Worm (Caenorhabditis elegans) whole organism, L2 larva: ENCODE results near the gene R144.11.

ENCODE experiments used
- C34F6.9 ChIP-seq: fragments of 150-350 bp; optimal IDR thresholded peaks from 2 replicates; lab custom pipeline; 2014; ENCODE audit warnings: missing biosample characterization, missing genetic modification characterization
- F13H6.1 ChIP-seq: sonication (generic microtip); optimal IDR thresholded peaks from 2 replicates; lab custom pipeline; 2016; ENCODE audit warnings: missing genetic modification characterization, missing compliant biosample characterization
- R02D3.7 ChIP-seq: fragments of 150-350 bp; optimal IDR thresholded peaks from 2 replicates; lab custom pipeline; 2014; ENCODE audit warnings: missing biosample characterization, missing genetic modification characterization
- Y55F3AM.14 ChIP-seq: fragments of 200-800 bp; sonication (Bioruptor generic); optimal IDR thresholded peaks from 2 replicates; lab custom pipeline; 2018; ENCODE audit warnings: mild to moderate bottlenecking, missing genetic modification characterization, missing compliant biosample characterization
- ZK546.5 ChIP-seq: sonication (generic microtip); optimal IDR thresholded peaks from 2 replicates; lab custom pipeline; 2017; ENCODE audit warnings: missing biosample characterization, missing genetic modification characterization
- alr-1 ChIP-seq: fragments of 150-350 bp; optimal IDR thresholded peaks from 2 replicates; lab custom pipeline; 2014; ENCODE audit warnings: missing biosample characterization, missing genetic modification characterization
- aly-2 ChIP-seq: fragments of 150-350 bp; optimal IDR thresholded peaks from 2 replicates; lab custom pipeline; 2014; ENCODE audit warnings: missing biosample characterization, missing genetic modification characterization
- ama-1 ChIP-seq: fragments of 150-350 bp; optimal IDR thresholded peaks from 2 replicates; lab custom pipeline; 2018; ENCODE audit warnings: inconsistent platforms
- blmp-1 ChIP-seq: sonication (generic microtip); optimal IDR thresholded peaks from 2 replicates; lab custom pipeline; 2017; ENCODE audit warnings: missing genetic modification characterization, mild to moderate bottlenecking, missing compliant biosample characterization, antibody characterized with exemption, moderate library complexity; ENCODE audit not compliant: insufficient read depth
- ceh-16 ChIP-seq: fragments of 150-350 bp; optimal IDR thresholded peaks from 2 replicates; lab custom pipeline; 2014; ENCODE audit warnings: missing biosample characterization, missing genetic modification characterization
- ceh-82 ChIP-seq: fragments of 150-350 bp; optimal IDR thresholded peaks from 2 replicates; lab custom pipeline; 2014; ENCODE audit warnings: missing biosample characterization, missing genetic modification characterization
- crh-2 ChIP-seq: sonication (generic microtip); optimal IDR thresholded peaks from 2 replicates; lab custom pipeline; 2017; ENCODE audit warnings: missing biosample characterization, missing genetic modification characterization
- dmd-4 ChIP-seq: sonication (generic microtip); optimal IDR thresholded peaks from 2 replicates; lab custom pipeline; 2017; ENCODE audit warnings: missing biosample characterization, missing genetic modification characterization
- egl-27 ChIP-seq: sonication (generic microtip); optimal IDR thresholded peaks from 3 replicates; lab custom pipeline; 2017; ENCODE audit warnings: missing biosample characterization, missing genetic modification reagents, missing genetic modification characterization
- elt-1 ChIP-seq: fragments of 150-350 bp; optimal IDR thresholded peaks from 2 replicates; lab custom pipeline; 2014; ENCODE audit warnings: missing biosample characterization, missing genetic modification characterization
- elt-3 ChIP-seq: sonication (generic microtip); optimal IDR thresholded peaks from 2 replicates; lab custom pipeline; 2017; ENCODE audit warnings: missing biosample characterization, missing genetic modification characterization
- fos-1 ChIP-seq: fragments of 150-350 bp; optimal IDR thresholded peaks from 2 replicates; lab custom pipeline; 2014; ENCODE audit warnings: missing biosample characterization, missing genetic modification characterization
- gmeb-1 ChIP-seq: fragments of 150-350 bp; optimal IDR thresholded peaks from 2 replicates; lab custom pipeline; 2014; ENCODE audit warnings: missing biosample characterization, missing genetic modification characterization
- lin-11 ChIP-seq: fragments of 150-350 bp; sonication (generic microtip); optimal IDR thresholded peaks from 2 replicates; lab custom pipeline; 2014; ENCODE audit warnings: missing biosample characterization, missing genetic modification characterization, inconsistent platforms, mixed read lengths
- lin-13 ChIP-seq: fragments of 150-350 bp; optimal IDR thresholded peaks from 2 replicates; lab custom pipeline; 2014; ENCODE audit warnings: missing biosample characterization, missing genetic modification reagents, missing genetic modification characterization
- lin-39 ChIP-seq: fragments of 150-350 bp; optimal IDR thresholded peaks from 2 replicates; lab custom pipeline; 2014; ENCODE audit warnings: missing biosample characterization, missing genetic modification reagents, missing genetic modification characterization
- lsy-2 ChIP-seq, 2 experiments: fragments of 150-350 bp in 1 of 2; sonication (generic microtip) in 1 of 2; optimal IDR thresholded peaks; 2 replicates each; lab custom pipeline; 2014 to 2017; ENCODE audit warnings: missing biosample characterization in 2 of 2, missing genetic modification characterization in 2 of 2
- mab-5 ChIP-seq: fragments of 150-350 bp; optimal IDR thresholded peaks from 2 replicates; lab custom pipeline; 2014; ENCODE audit warnings: missing biosample characterization, missing genetic modification characterization
- mbf-1 ChIP-seq: sonication (generic microtip); optimal IDR thresholded peaks from 2 replicates; lab custom pipeline; 2017; ENCODE audit warnings: missing biosample characterization, missing genetic modification characterization
- mdl-1 ChIP-seq, 2 experiments: fragments of 150-350 bp in 1 of 2; sonication (generic microtip) in 1 of 2; optimal IDR thresholded peaks; 2 replicates each; lab custom pipeline; 2017; ENCODE audit warnings: missing biosample characterization in 2 of 2, missing genetic modification characterization in 2 of 2
- nhr-10 ChIP-seq: sonication (generic microtip); optimal IDR thresholded peaks from 2 replicates; lab custom pipeline; 2017; ENCODE audit warnings: missing biosample characterization, missing genetic modification characterization
- nhr-11 ChIP-seq: fragments of 150-350 bp; optimal IDR thresholded peaks from 2 replicates; lab custom pipeline; 2014; ENCODE audit warnings: missing biosample characterization, missing genetic modification characterization
- nhr-12 ChIP-seq: fragments of 150-350 bp; optimal IDR thresholded peaks from 2 replicates; lab custom pipeline; 2014; ENCODE audit warnings: missing biosample characterization, missing genetic modification characterization
- nhr-129 ChIP-seq: fragments of 150-350 bp; optimal IDR thresholded peaks from 2 replicates; lab custom pipeline; 2014; ENCODE audit warnings: missing biosample characterization, missing genetic modification characterization
- nhr-21 ChIP-seq: fragments of 150-350 bp; optimal IDR thresholded peaks from 2 replicates; lab custom pipeline; 2014; ENCODE audit warnings: missing biosample characterization, missing genetic modification characterization
- nhr-23 ChIP-seq: fragments of 150-350 bp; optimal IDR thresholded peaks from 2 replicates; lab custom pipeline; 2014; ENCODE audit warnings: missing biosample characterization, missing genetic modification reagents, missing genetic modification characterization
- nhr-237 ChIP-seq: fragments of 150-350 bp; optimal IDR thresholded peaks from 2 replicates; lab custom pipeline; 2014; ENCODE audit warnings: missing biosample characterization, missing genetic modification characterization
- nhr-25 ChIP-seq: fragments of 150-350 bp; sonication (generic microtip); optimal IDR thresholded peaks from 3 replicates; lab custom pipeline; 2014; ENCODE audit warnings: missing biosample characterization, missing genetic modification characterization
- nhr-6 ChIP-seq: fragments of 150-350 bp; optimal IDR thresholded peaks from 2 replicates; lab custom pipeline; 2014; ENCODE audit warnings: missing biosample characterization, missing genetic modification characterization
- nhr-77 ChIP-seq: fragments of 150-350 bp; optimal IDR thresholded peaks from 2 replicates; lab custom pipeline; 2014; ENCODE audit warnings: missing biosample characterization, missing genetic modification characterization
- peb-1 ChIP-seq: fragments of 150-350 bp; optimal IDR thresholded peaks from 2 replicates; lab custom pipeline; 2014; ENCODE audit warnings: missing biosample characterization, missing genetic modification characterization
- sem-4 ChIP-seq: fragments of 150-350 bp; optimal IDR thresholded peaks from 2 replicates; lab custom pipeline; 2014; ENCODE audit warnings: missing biosample characterization, missing genetic modification reagents, missing genetic modification characterization
- skn-1 ChIP-seq: sonication (generic microtip); optimal IDR thresholded peaks from 2 replicates; lab custom pipeline; 2017; ENCODE audit warnings: missing biosample characterization, missing genetic modification characterization
- sma-3 ChIP-seq: sonication (generic microtip); optimal IDR thresholded peaks from 2 replicates; lab custom pipeline; 2016; ENCODE audit warnings: missing genetic modification reagents, missing genetic modification characterization, missing compliant biosample characterization
- sma-9 ChIP-seq, 2 experiments: fragments of 150-350 bp in 1 of 2; sonication (generic microtip) in 1 of 2; optimal IDR thresholded peaks; 2 replicates each; lab custom pipeline; 2014 to 2016; ENCODE audit warnings: missing genetic modification characterization in 2 of 2, mild to moderate bottlenecking in 1 of 2, missing biosample characterization in 1 of 2, missing compliant biosample characterization in 1 of 2, missing genetic modification reagents in 1 of 2, moderate library complexity in 1 of 2
- snpc-4 ChIP-seq: fragments of 150-350 bp; optimal IDR thresholded peaks from 2 replicates; lab custom pipeline; 2014; ENCODE audit warnings: missing biosample characterization, missing genetic modification characterization
- unc-39 ChIP-seq: fragments of 150-350 bp; optimal IDR thresholded peaks from 2 replicates; lab custom pipeline; 2014; ENCODE audit warnings: missing biosample characterization, missing genetic modification characterization
- unc-55 ChIP-seq: fragments of 150-350 bp; sonication (generic microtip); optimal IDR thresholded peaks from 3 replicates; lab custom pipeline; 2014; ENCODE audit warnings: missing biosample characterization, missing genetic modification reagents, missing genetic modification characterization
- unc-62 ChIP-seq: fragments of 150-350 bp; optimal IDR thresholded peaks from 2 replicates; lab custom pipeline; 2014; ENCODE audit warnings: missing biosample characterization, missing genetic modification reagents, missing genetic modification characterization
- zag-1 ChIP-seq: fragments of 150-350 bp; optimal IDR thresholded peaks from 2 replicates; lab custom pipeline; 2014; ENCODE audit warnings: missing biosample characterization, missing genetic modification characterization
- ztf-1 ChIP-seq: fragments of 200-800 bp; sonication (Bioruptor generic); conservative IDR thresholded peaks from 2 replicates; pipeline ENCODE4 v1.3.6; 2022; ENCODE audit warnings: missing genetic modification characterization, missing compliant biosample characterization
- ztf-11 ChIP-seq: sonication (generic microtip); optimal IDR thresholded peaks from 2 replicates; lab custom pipeline; 2017; ENCODE audit warnings: missing biosample characterization, missing genetic modification characterization
- ztf-4 ChIP-seq: fragments of 150-350 bp; optimal IDR thresholded peaks from 2 replicates; lab custom pipeline; 2014; ENCODE audit warnings: missing biosample characterization, missing genetic modification characterization

R144.11 gene

ce11 chrIII:4962886-4963285 is 45.7 kb downstream of the R144.11 start, which contains the start of gene C27F2.9:
Gene C27F2.9, minus strand, starts transcription at chrIII:4963044.
- TF ChIP-seq lin-39 (tag; lab: Kevin White, UChicago) (no peak), dmd-4 (tag; lab: Kevin White, UChicago) (peak; percentile 27), unc-39 (tag; lab: Kevin White, UChicago) (no peak), elt-1 (tag; lab: Kevin White, UChicago) (no peak), unc-62 (GFP tag; lab: Kevin White, UChicago) (no peak), unc-55 (GFP tag; lab: Kevin White, UChicago) (peak; percentile 95), blmp-1 (tag; lab: Kevin White, UChicago) (peak; percentile 63), peb-1 (tag; lab: Kevin White, UChicago) (no peak), alr-1 (tag; lab: Kevin White, UChicago) (no peak), ceh-16 (tag; lab: Kevin White, UChicago) (peak; percentile 11), lin-11 (tag; lab: Kevin White, UChicago) (peak; percentile 62), sem-4 (peak; percentile 80), ztf-11 (no peak), lsy-2 (tag; optimal IDR thresholded peaks at IDR 0.05; lab: Kevin White, UChicago) (peak; percentile 89 to 94), C34F6.9 (tag; lab: Kevin White, UChicago) (peak; percentile 97), sma-3 (peak; percentile 90), Y55F3AM.14 (GFP tag; lab: Kevin White, UChicago) (peak; percentile 20), mab-5 (peak; percentile 84), skn-1 (no peak), egl-27 (no peak), mdl-1 (tag; optimal IDR thresholded peaks at IDR 0.05; lab: Kevin White, UChicago) (peak in 1 of 2 experiments; percentile 34), nhr-10 (tag; lab: Kevin White, UChicago) (peak; percentile 55), mbf-1 (tag; lab: Kevin White, UChicago) (peak; percentile 26), nhr-129 (tag; lab: Kevin White, UChicago) (peak; percentile 78), sma-9 (GFP tag; optimal IDR thresholded peaks at IDR 0.05; lab: Kevin White, UChicago) (peak; percentile 92), sma-9 (tag; optimal IDR thresholded peaks at IDR 0.05; lab: Kevin White, UChicago) (no peak), crh-2 (tag; lab: Kevin White, UChicago) (peak; percentile 93), nhr-25 (no peak), gmeb-1 (tag; lab: Kevin White, UChicago) (peak; percentile 100), lin-13 (GFP tag; lab: Kevin White, UChicago) (peak; percentile 89), ZK546.5 (tag; lab: Kevin White, UChicago) (peak; percentile 2), elt-3 (tag; lab: Kevin White, UChicago) (no peak), nhr-77 (tag; lab: Kevin White, UChicago) (peak; percentile 76), ztf-1 (GFP tag; lab: Robert Waterston, UW) (no peak), F13H6.1 (peak; percentile 85), fos-1 (tag; lab: Kevin White, UChicago) (peak; percentile 73), ama-1 (lab: Kevin White, UChicago) (peak; percentile 73), zag-1 (tag; lab: Kevin White, UChicago) (peak; percentile 40), nhr-6 (peak; percentile 72), nhr-23 (tag; lab: Kevin White, UChicago) (no peak), nhr-21 (peak; percentile 75), nhr-11 (tag; lab: Kevin White, UChicago) (no peak), nhr-12 (tag; lab: Kevin White, UChicago) (no peak), nhr-237 (no peak), R02D3.7 (peak; percentile 37), ztf-4 (tag; lab: Kevin White, UChicago) (peak; percentile 55), aly-2 (tag; lab: Kevin White, UChicago) (no peak), snpc-4 (tag; lab: Kevin White, UChicago) (peak; percentile 71), ceh-82 (tag; lab: Kevin White, UChicago) (peak; percentile 36)
